Worm (Caenorhabditis elegans) whole organism, L3 larva: ENCODE results near the gene ZK1193.2.

Experiments used
- ama-1 ChIP-seq: fragments of 150-350 bp; optimal IDR thresholded peaks from 2 replicates; lab custom pipeline; 2018
- ceh-16 ChIP-seq: sonication (generic microtip); optimal IDR thresholded peaks from 2 replicates; lab custom pipeline; 2017; ENCODE audit warnings: missing biosample characterization, missing genetic modification characterization
- ceh-28 ChIP-seq: fragments of 150-350 bp; optimal IDR thresholded peaks from 2 replicates; lab custom pipeline; 2014; ENCODE audit warnings: missing biosample characterization, missing genetic modification reagents, missing genetic modification characterization
- ceh-82 ChIP-seq: fragments of 150-350 bp; optimal IDR thresholded peaks from 2 replicates; lab custom pipeline; 2014; ENCODE audit warnings: missing biosample characterization, missing genetic modification characterization
- ceh-9 ChIP-seq: sonication (generic microtip); optimal IDR thresholded peaks from 2 replicates; lab custom pipeline; 2018; ENCODE audit warnings: missing biosample characterization, missing genetic modification characterization
- daf-12 ChIP-seq: fragments of 150-350 bp; optimal IDR thresholded peaks from 2 replicates; lab custom pipeline; 2014; ENCODE audit warnings: missing biosample characterization, missing genetic modification reagents, missing genetic modification characterization
- egl-27 ChIP-seq: sonication (generic microtip); optimal IDR thresholded peaks from 4 replicates; lab custom pipeline; 2017; ENCODE audit warnings: missing biosample characterization, missing genetic modification reagents, missing genetic modification characterization
- egl-5 ChIP-seq: fragments of 150-350 bp; optimal IDR thresholded peaks from 2 replicates; lab custom pipeline; 2017; ENCODE audit warnings: missing biosample characterization, missing genetic modification reagents, missing genetic modification characterization, inconsistent platforms
- elt-1 ChIP-seq: fragments of 150-350 bp; optimal IDR thresholded peaks from 2 replicates; lab custom pipeline; 2014; ENCODE audit warnings: missing biosample characterization, missing genetic modification characterization
- elt-2 ChIP-seq: sonication (generic microtip); optimal IDR thresholded peaks from 2 replicates; lab custom pipeline; 2016; ENCODE audit warnings: missing genetic modification reagents, mild to moderate bottlenecking, missing genetic modification characterization, missing compliant biosample characterization
- elt-3 ChIP-seq, 3 experiments: fragments of 150-350 bp in 1 of 3; sonication (generic microtip) in 2 of 3; optimal IDR thresholded peaks; 2 replicates in 2 of 3; 4 replicates in 1 of 3; lab custom pipeline; 2014 to 2017; ENCODE audit warnings: missing biosample characterization in 3 of 3, missing genetic modification characterization in 3 of 3
- eor-1 ChIP-seq, 2 experiments: fragments of 150-350 bp; optimal IDR thresholded peaks; 2 replicates each; lab custom pipeline; 2014 to 2018; ENCODE audit warnings: missing biosample characterization in 2 of 2, missing genetic modification characterization in 2 of 2
- fkh-10 ChIP-seq: sonication (generic microtip); optimal IDR thresholded peaks from 2 replicates; lab custom pipeline; 2017; ENCODE audit warnings: missing biosample characterization, missing genetic modification reagents, missing genetic modification characterization
- fkh-2 ChIP-seq: fragments of 150-350 bp; optimal IDR thresholded peaks from 2 replicates; lab custom pipeline; 2014; ENCODE audit warnings: missing biosample characterization, missing genetic modification reagents, missing genetic modification characterization
- fos-1 ChIP-seq: fragments of 150-350 bp; optimal IDR thresholded peaks from 2 replicates; lab custom pipeline; 2014; ENCODE audit warnings: missing biosample characterization, missing genetic modification characterization
- jun-1 ChIP-seq: fragments of 150-350 bp; optimal IDR thresholded peaks from 2 replicates; lab custom pipeline; 2014; ENCODE audit warnings: missing biosample characterization, missing genetic modification reagents, missing genetic modification characterization
- lsy-12 ChIP-seq: sonication (generic microtip); optimal IDR thresholded peaks from 2 replicates; lab custom pipeline; 2016; ENCODE audit warnings: mild to moderate bottlenecking, missing genetic modification characterization, missing compliant biosample characterization
- mdl-1 ChIP-seq: fragments of 150-350 bp; optimal IDR thresholded peaks from 2 replicates; lab custom pipeline; 2014; ENCODE audit warnings: missing biosample characterization, missing genetic modification characterization
- nfya-1 ChIP-seq: sonication (generic microtip); optimal IDR thresholded peaks from 2 replicates; lab custom pipeline; 2017; ENCODE audit warnings: missing genetic modification characterization, mild to moderate bottlenecking, missing compliant biosample characterization, antibody characterized with exemption, moderate library complexity; ENCODE audit not compliant: insufficient read depth
- nhr-23 ChIP-seq: fragments of 150-350 bp; optimal IDR thresholded peaks from 2 replicates; lab custom pipeline; 2014; ENCODE audit warnings: missing biosample characterization, missing genetic modification reagents, missing genetic modification characterization
- nhr-237 ChIP-seq: fragments of 150-350 bp; optimal IDR thresholded peaks from 2 replicates; lab custom pipeline; 2014; ENCODE audit warnings: missing biosample characterization, missing genetic modification characterization
- nhr-25 ChIP-seq: sonication (generic microtip); optimal IDR thresholded peaks from 2 replicates; lab custom pipeline; 2017; ENCODE audit warnings: missing biosample characterization, missing genetic modification characterization
- nhr-28 ChIP-seq: fragments of 150-350 bp; optimal IDR thresholded peaks from 2 replicates; lab custom pipeline; 2014; ENCODE audit warnings: missing biosample characterization, missing genetic modification characterization
- nhr-43 ChIP-seq: sonication (generic microtip); optimal IDR thresholded peaks from 2 replicates; lab custom pipeline; 2016; ENCODE audit warnings: mild to moderate bottlenecking, missing genetic modification characterization, missing compliant biosample characterization; ENCODE audit not compliant: poor library complexity, severe bottlenecking
- nhr-67 ChIP-seq: fragments of 150-350 bp; optimal IDR thresholded peaks from 2 replicates; lab custom pipeline; 2014; ENCODE audit warnings: missing biosample characterization, missing genetic modification characterization
- nhr-76 ChIP-seq: fragments of 150-350 bp; sonication (generic microtip); optimal IDR thresholded peaks from 5 replicates; lab custom pipeline; 2014; ENCODE audit warnings: missing biosample characterization, missing genetic modification characterization
- nhr-77 ChIP-seq: fragments of 150-350 bp; optimal IDR thresholded peaks from 2 replicates; lab custom pipeline; 2014; ENCODE audit warnings: missing biosample characterization, missing genetic modification characterization
- pha-4 ChIP-seq: fragments of 150-350 bp; optimal IDR thresholded peaks from 2 replicates; lab custom pipeline; 2014; ENCODE audit warnings: missing biosample characterization, missing genetic modification reagents, missing genetic modification characterization
- pqm-1 ChIP-seq: fragments of 150-350 bp; optimal IDR thresholded peaks from 2 replicates; lab custom pipeline; 2017; ENCODE audit warnings: missing biosample characterization, missing genetic modification characterization, inconsistent platforms
- sea-2 ChIP-seq: fragments of 150-350 bp; sonication (generic microtip); optimal IDR thresholded peaks from 4 replicates; lab custom pipeline; 2014; ENCODE audit warnings: missing biosample characterization, missing genetic modification reagents, missing genetic modification characterization
- skn-1 ChIP-seq: fragments of 150-350 bp; optimal IDR thresholded peaks from 2 replicates; lab custom pipeline; 2014; ENCODE audit warnings: missing biosample characterization, missing genetic modification characterization
- unc-39 ChIP-seq: sonication (generic microtip); optimal IDR thresholded peaks from 4 replicates; lab custom pipeline; 2017; ENCODE audit warnings: missing biosample characterization, missing genetic modification characterization
- unc-62 ChIP-seq: fragments of 150-350 bp; sonication (generic microtip); optimal IDR thresholded peaks from 4 replicates; lab custom pipeline; 2014; ENCODE audit warnings: missing biosample characterization, missing genetic modification reagents, missing genetic modification characterization
- zag-1 ChIP-seq: fragments of 150-350 bp; optimal IDR thresholded peaks from 2 replicates; lab custom pipeline; 2014; ENCODE audit warnings: missing biosample characterization, missing genetic modification characterization
- ztf-11 ChIP-seq: fragments of 150-350 bp; optimal IDR thresholded peaks from 2 replicates; lab custom pipeline; 2014; ENCODE audit warnings: missing biosample characterization, missing genetic modification characterization

ZK1193.2 gene

ce11 chrX:440420-440819 is 15.0 kb upstream of the ZK1193.2 start:
- TF ChIP-seq elt-3 (tag; optimal IDR thresholded peaks at IDR 0.05; lab: Kevin White, UChicago) (no peak), fos-1 (no peak), unc-62 (GFP tag; lab: Kevin White, UChicago) (no peak), eor-1 (tag; optimal IDR thresholded peaks at IDR 0.05; lab: Kevin White, UChicago) (no peak), mdl-1 (tag; lab: Kevin White, UChicago) (no peak), nhr-43 (tag; lab: Kevin White, UChicago) (no peak), elt-1 (tag; lab: Kevin White, UChicago) (no peak), skn-1 (tag; lab: Kevin White, UChicago) (peak; percentile 0), nhr-28 (no peak), lsy-12 (no peak), nhr-76 (tag; lab: Kevin White, UChicago) (no peak), ceh-28 (tag; lab: Kevin White, UChicago) (no peak), ceh-16 (tag; lab: Kevin White, UChicago) (no peak), fkh-2 (no peak), jun-1 (tag; lab: Kevin White, UChicago) (peak; percentile 68), sea-2 (GFP tag; lab: Kevin White, UChicago) (no peak), nhr-67 (tag; lab: Kevin White, UChicago) (no peak), elt-2 (tag; lab: Kevin White, UChicago) (peak; percentile 97), ama-1 (lab: Kevin White, UChicago) (no peak), egl-27 (tag; lab: Kevin White, UChicago) (no peak), ztf-11 (tag; lab: Kevin White, UChicago) (no peak), nhr-25 (tag; lab: Kevin White, UChicago) (no peak), pha-4 (tag; lab: Kevin White, UChicago) (peak; percentile 13), nfya-1 (tag; lab: Kevin White, UChicago) (peak; percentile 1), pqm-1 (peak; percentile 93), unc-39 (tag; lab: Kevin White, UChicago) (no peak)

ce11 chrX:439031-439430 is 13.6 kb upstream of the ZK1193.2 start:
- peak; percentile 46 for TF ChIP-seq pqm-1
- peak; percentile 73 for TF ChIP-seq elt-2 (tag; lab: Kevin White, UChicago)
- no peak for TF ChIP-seq pha-4 (tag; lab: Kevin White, UChicago)
- TF ChIP-seq elt-3 (tag; optimal IDR thresholded peaks at IDR 0.05; lab: Kevin White, UChicago), result no peak
- no peak for TF ChIP-seq nhr-25 (tag; lab: Kevin White, UChicago)

ce11 chrX:438396-438795 is 13.0 kb upstream of the ZK1193.2 start:
- peak; percentile 22 for TF ChIP-seq jun-1 (tag; lab: Kevin White, UChicago)
- peak; percentile 71 for TF ChIP-seq pqm-1
- TF ChIP-seq elt-2 (tag; lab: Kevin White, UChicago), result peak; percentile 55
- no peak for TF ChIP-seq nhr-25 (tag; lab: Kevin White, UChicago)
- no peak for TF ChIP-seq ceh-82 (tag; lab: Kevin White, UChicago)
- peak; percentile 7 for TF ChIP-seq pha-4 (tag; lab: Kevin White, UChicago)
- no peak for TF ChIP-seq egl-5

- peak; percentile 93 for TF ChIP-seq nfya-1 (tag; lab: Kevin White, UChicago)
- TF ChIP-seq nhr-25 (tag; lab: Kevin White, UChicago), result no peak
These were observed 8.3 kb upstream of the ZK1193.2 start, which contains the start of gene dve-1 for ce11 chrX:433747-434146. Gene dve-1, minus strand, starts transcription at chrX:433812.

- TF ChIP-seq ama-1 (lab: Kevin White, UChicago) (peak; percentile 48), nhr-23 (peak; percentile 55), zag-1 (tag; lab: Kevin White, UChicago) (no peak), nfya-1 (tag; lab: Kevin White, UChicago) (peak; percentile 48), elt-1 (tag; lab: Kevin White, UChicago) (peak; percentile 23), ceh-28 (tag; lab: Kevin White, UChicago) (no peak), skn-1 (tag; lab: Kevin White, UChicago) (no peak), nhr-77 (tag; lab: Kevin White, UChicago) (no peak), ceh-9 (tag; lab: Kevin White, UChicago) (no peak), daf-12 (tag; lab: Kevin White, UChicago) (no peak), nhr-237 (tag; lab: Kevin White, UChicago) (no peak), nhr-25 (tag; lab: Kevin White, UChicago) (peak; percentile 77), fkh-10 (no peak)
These were observed 7.7 kb upstream of the ZK1193.2 start for ce11 chrX:433029-433693.
